Worm (Caenorhabditis elegans): Measurements from ENCODE around the gene nipa-1.
A peak's percentile ranks its signal among the peaks of the same experiment; 100 is the strongest.

ce11 chrIII:3174985-3175384, 48.1 kb upstream of the nipa-1 start, which contains the start of gene R148.3:
- peak; percentile 63 for TF ChIP-seq ceh-13 (GFP tag; optimal IDR thresholded peaks at IDR 0.05)
- peak; percentile 86 for TF ChIP-seq F13C5.2 (tag; optimal IDR thresholded peaks at IDR 0.05)
- peak; percentile 76 for TF ChIP-seq tbx-37 (GFP tag; conservative IDR thresholded peaks at IDR 0.05)
- no peak for TF ChIP-seq ama-1 (optimal IDR thresholded peaks at IDR 0.05)
- peak; percentile 73 for TF ChIP-seq tbx-11 (GFP tag; IDR thresholded peaks at IDR 0.05)
- peak; percentile 64 for TF ChIP-seq hnd-1 (tag; optimal IDR thresholded peaks at IDR 0.05)
- peak; percentile 69; the same call in 1 of the 2 replicates for TF ChIP-seq flt-1 (GFP tag; IDR thresholded peaks at IDR 0.05)
- TF ChIP-seq aly-1 (tag; optimal IDR thresholded peaks at IDR 0.05): peak; percentile 68
- TF ChIP-seq hmg-4 (GFP tag; optimal IDR thresholded peaks at IDR 0.05): peak; percentile 44
- peak; percentile 73 for TF ChIP-seq tra-4 (tag; optimal IDR thresholded peaks at IDR 0.05)
- peak; percentile 82 for TF ChIP-seq scrt-1 (GFP tag; IDR thresholded peaks at IDR 0.05)
- TF ChIP-seq ceh-36 (tag; optimal IDR thresholded peaks at IDR 0.05): peak; percentile 94
- peak; percentile 80; the same call in 1 of the 2 replicates for TF ChIP-seq sea-1 (GFP tag; conservative IDR thresholded peaks at IDR 0.05)

All from whole organism, early embryonic.